Worm (Caenorhabditis elegans) whole organism, midembryonic: Measurements from ENCODE around the gene C01G6.9.

Source experiments
- T22C8.4 ChIP-seq: fragments of 200-800 bp; sonication (Bioruptor generic); IDR thresholded peaks from 2 replicates; pipeline ENCODE4 v1.3.6; 2022; ENCODE audit warnings: missing genetic modification characterization, missing compliant biosample characterization
- cog-1 ChIP-seq: sonication (generic microtip); optimal IDR thresholded peaks from 2 replicates; lab custom pipeline; 2016; ENCODE audit warnings: missing genetic modification characterization, missing compliant biosample characterization
- flt-1 ChIP-seq: fragments of 200-800 bp; sonication (Bioruptor generic); IDR thresholded peaks from 2 replicates; pipeline ENCODE4 v1.3.6; 2022; ENCODE audit warnings: missing genetic modification characterization, missing compliant biosample characterization
- klf-2 ChIP-seq: fragments of 200-800 bp; sonication (Bioruptor generic); conservative IDR thresholded peaks from 2 replicates; pipeline ENCODE4 v1.3.6; 2022; ENCODE audit warnings: missing genetic modification reagents, missing genetic modification characterization, missing compliant biosample characterization
- med-1 ChIP-seq: sonication (generic microtip); optimal IDR thresholded peaks from 2 replicates; lab custom pipeline; 2017; ENCODE audit warnings: missing genetic modification characterization, mild to moderate bottlenecking, missing compliant biosample characterization, antibody characterized with exemption, missing genetic modification reagents; ENCODE audit not compliant: insufficient read depth
- ztf-29 ChIP-seq: fragments of 200-800 bp; sonication (Bioruptor generic); IDR thresholded peaks from 2 replicates; pipeline ENCODE4 v1.3.6; 2022; ENCODE audit warnings: missing genetic modification reagents, missing genetic modification characterization, missing compliant biosample characterization

DNA sequence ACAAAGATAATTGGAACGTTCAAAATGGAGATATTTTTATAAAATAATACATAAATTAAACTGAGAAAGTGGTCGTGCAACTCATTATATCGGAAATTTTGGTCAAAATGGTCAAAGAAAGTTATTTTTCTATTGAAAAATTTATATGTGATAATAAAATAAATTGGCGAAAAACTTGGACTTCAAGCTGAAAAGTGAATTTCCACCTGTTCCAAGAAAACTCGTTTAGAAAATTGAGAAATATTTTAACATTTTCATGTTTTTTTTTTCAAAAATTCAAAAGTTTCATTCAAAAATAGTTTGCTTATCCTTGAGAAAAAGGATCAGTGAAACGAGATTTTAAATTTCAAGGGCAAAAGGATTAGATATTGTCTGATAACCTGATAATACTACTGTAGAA lies 16.6 kb downstream of the C01G6.9 start:
- no peak for TF ChIP-seq med-1
- TF ChIP-seq T22C8.4 = no peak
- TF ChIP-seq klf-2 (GFP tag; lab: Robert Waterston, UW) = no peak
- TF ChIP-seq cog-1 (tag; lab: Kevin White, UChicago) = no peak
- TF ChIP-seq flt-1 (GFP tag; lab: Robert Waterston, UW) = no peak
- TF ChIP-seq ztf-29 (GFP tag; lab: Robert Waterston, UW) = no peak
